Worm (Caenorhabditis elegans) whole organism, L1 larva: ENCODE results near the gene lpr-4.

Experiments used
- aly-2 ChIP-seq: fragments of 150-350 bp; optimal IDR thresholded peaks from 2 replicates; lab custom pipeline; 2014; ENCODE audit warnings: missing biosample characterization, missing genetic modification characterization
- ama-1 ChIP-seq: fragments of 150-350 bp; optimal IDR thresholded peaks from 2 replicates; lab custom pipeline; 2014
- ceh-8 ChIP-seq: fragments of 200-800 bp; sonication (Bioruptor generic); optimal IDR thresholded peaks from 2 replicates; lab custom pipeline; 2018; ENCODE audit warnings: mild to moderate bottlenecking, missing genetic modification characterization, moderate library complexity, missing compliant biosample characterization
- ceh-82 ChIP-seq, 3 experiments: fragments of 150-350 bp in 1 of 3; sonication (generic microtip) in 2 of 3; optimal IDR thresholded peaks; 2 replicates each; lab custom pipeline; 2014 to 2017; ENCODE audit warnings: missing biosample characterization in 3 of 3, missing genetic modification characterization in 3 of 3
- ceh-90 ChIP-seq: sonication (generic microtip); optimal IDR thresholded peaks from 2 replicates; lab custom pipeline; 2016; ENCODE audit warnings: missing genetic modification characterization, missing compliant biosample characterization
- dpl-1 ChIP-seq, 3 experiments: fragments of 150-350 bp in 2 of 3; sonication (generic microtip) in 1 of 3; optimal IDR thresholded peaks; 2 replicates each; lab custom pipeline; 2014 to 2017; ENCODE audit warnings: missing biosample characterization in 3 of 3, missing genetic modification characterization in 3 of 3, missing genetic modification reagents in 3 of 3
- efl-1 ChIP-seq, 4 experiments: fragments of 150-350 bp; optimal IDR thresholded peaks in 3 of 4; peaks in 1 of 4; 1 replicate in 1 of 4; 2 replicates in 3 of 4; lab custom pipeline; 2014; ENCODE audit warnings: missing biosample characterization in 2 of 4, missing genetic modification characterization in 2 of 4, missing genetic modification reagents in 2 of 4
- egl-13 ChIP-seq: sonication (generic microtip); optimal IDR thresholded peaks from 2 replicates; lab custom pipeline; 2016; ENCODE audit warnings: missing genotype, missing genetic modification reagents, missing genetic modification characterization, missing compliant biosample characterization
- egl-27 ChIP-seq, 2 experiments: fragments of 150-350 bp in 1 of 2; sonication (generic microtip); optimal IDR thresholded peaks; 3 replicates each; lab custom pipeline; 2017 to 2018; ENCODE audit warnings: missing biosample characterization in 2 of 2, missing genetic modification characterization in 2 of 2, missing genetic modification reagents in 2 of 2
- elt-2 ChIP-seq: sonication (generic microtip); optimal IDR thresholded peaks from 2 replicates; lab custom pipeline; 2016; ENCODE audit warnings: missing genetic modification characterization, mild to moderate bottlenecking, inconsistent platforms, missing compliant biosample characterization, missing genetic modification reagents
- fkh-10 ChIP-seq: sonication (generic microtip); optimal IDR thresholded peaks from 2 replicates; lab custom pipeline; 2017; ENCODE audit warnings: missing biosample characterization, missing genetic modification reagents, missing genetic modification characterization
- fkh-4 ChIP-seq: sonication (generic microtip); optimal IDR thresholded peaks from 2 replicates; lab custom pipeline; 2016; ENCODE audit warnings: missing compliant biosample characterization, missing genetic modification characterization, borderline replicate concordance
- grh-1 ChIP-seq: fragments of 200-800 bp; sonication (Bioruptor generic); IDR thresholded peaks from 2 replicates; pipeline ENCODE4 v1.3.6; 2022; ENCODE audit warnings: missing genetic modification reagents, missing genetic modification characterization, missing compliant biosample characterization
- hlh-17 ChIP-seq: fragments of 200-800 bp; sonication (Bioruptor generic); optimal IDR thresholded peaks from 2 replicates; lab custom pipeline; 2018; ENCODE audit warnings: missing genetic modification characterization, mild to moderate bottlenecking, missing compliant biosample characterization, moderate library complexity, borderline replicate concordance
- hlh-4 ChIP-seq: sonication (generic microtip); optimal IDR thresholded peaks from 2 replicates; lab custom pipeline; 2016; ENCODE audit warnings: mild to moderate bottlenecking, missing genetic modification characterization, missing compliant biosample characterization
- hpl-2 ChIP-seq: fragments of 150-350 bp; optimal IDR thresholded peaks from 2 replicates; lab custom pipeline; 2014; ENCODE audit warnings: missing biosample characterization, missing genetic modification reagents, missing genetic modification characterization
- irx-1 ChIP-seq: sonication (generic microtip); optimal IDR thresholded peaks from 2 replicates; lab custom pipeline; 2016; ENCODE audit warnings: missing genetic modification characterization, missing compliant biosample characterization
- isw-1 ChIP-seq: fragments of 200-800 bp; sonication (Bioruptor generic); IDR thresholded peaks from 2 replicates; pipeline ENCODE4 v1.3.6; 2022; ENCODE audit warnings: missing genetic modification characterization, missing compliant biosample characterization
- jun-1 ChIP-seq: fragments of 150-350 bp; optimal IDR thresholded peaks from 2 replicates; lab custom pipeline; 2014; ENCODE audit warnings: missing biosample characterization, missing genetic modification reagents, missing genetic modification characterization
- lin-15B ChIP-seq: fragments of 150-350 bp; sonication (generic microtip); optimal IDR thresholded peaks from 3 replicates; lab custom pipeline; 2014; ENCODE audit warnings: missing biosample characterization, missing genetic modification characterization
- lin-39 ChIP-seq: fragments of 150-350 bp; optimal IDR thresholded peaks from 2 replicates; lab custom pipeline; 2014; ENCODE audit warnings: missing biosample characterization, missing genetic modification reagents, missing genetic modification characterization
- mab-9 ChIP-seq: fragments of 200-800 bp; sonication (Bioruptor generic); IDR thresholded peaks from 2 replicates; pipeline ENCODE4 v1.3.6; 2022; ENCODE audit warnings: missing genetic modification reagents, missing genetic modification characterization, missing compliant biosample characterization
- mdl-1 ChIP-seq, 2 experiments: fragments of 150-350 bp; optimal IDR thresholded peaks; 2 replicates each; lab custom pipeline; 2014 to 2017; ENCODE audit warnings: missing biosample characterization in 2 of 2, missing genetic modification characterization in 2 of 2, inconsistent platforms in 1 of 2
- mef-2 ChIP-seq: fragments of 150-350 bp; optimal IDR thresholded peaks from 2 replicates; lab custom pipeline; 2014; ENCODE audit warnings: missing biosample characterization, missing genetic modification characterization
- mep-1 ChIP-seq: fragments of 150-350 bp; optimal IDR thresholded peaks from 2 replicates; lab custom pipeline; 2014; ENCODE audit warnings: missing biosample characterization, missing genetic modification characterization
- nhr-20 ChIP-seq: sonication (generic microtip); optimal IDR thresholded peaks from 2 replicates; lab custom pipeline; 2016; ENCODE audit warnings: mild to moderate bottlenecking, missing genetic modification characterization, missing compliant biosample characterization
- nhr-71 ChIP-seq: sonication (generic microtip); optimal IDR thresholded peaks from 2 replicates; lab custom pipeline; 2016; ENCODE audit warnings: mild to moderate bottlenecking, missing genetic modification characterization, moderate library complexity, missing compliant biosample characterization
- nhr-76 ChIP-seq: sonication (generic microtip); optimal IDR thresholded peaks from 2 replicates; lab custom pipeline; 2017; ENCODE audit warnings: missing biosample characterization, missing genetic modification characterization
- nhr-77 ChIP-seq: fragments of 150-350 bp; optimal IDR thresholded peaks from 2 replicates; lab custom pipeline; 2014; ENCODE audit warnings: missing biosample characterization, missing genetic modification characterization
- nhr-84 ChIP-seq: sonication (generic microtip); optimal IDR thresholded peaks from 2 replicates; lab custom pipeline; 2017; ENCODE audit warnings: missing biosample characterization, missing genetic modification characterization
- nhr-85 ChIP-seq: sonication (generic microtip); peaks from one replicate; lab custom pipeline; 2016; ENCODE audit warnings: missing genetic modification characterization, inconsistent platforms, missing compliant biosample characterization
- pag-3 ChIP-seq: sonication (generic microtip); optimal IDR thresholded peaks from 2 replicates; lab custom pipeline; 2017; ENCODE audit warnings: missing genetic modification characterization, mild to moderate bottlenecking, missing compliant biosample characterization, antibody characterized with exemption, borderline replicate concordance; ENCODE audit not compliant: insufficient read depth
- pqm-1 ChIP-seq: sonication (generic microtip); optimal IDR thresholded peaks from 3 replicates; lab custom pipeline; 2017; ENCODE audit warnings: missing biosample characterization, missing genetic modification characterization
- rnt-1 ChIP-seq: sonication (generic microtip); optimal IDR thresholded peaks from 2 replicates; lab custom pipeline; 2016; ENCODE audit warnings: mild to moderate bottlenecking, missing genetic modification characterization, moderate library complexity, missing compliant biosample characterization
- skn-1 ChIP-seq: fragments of 150-350 bp; optimal IDR thresholded peaks from 2 replicates; lab custom pipeline; 2014; ENCODE audit warnings: missing biosample characterization, missing genetic modification characterization
- snpc-4 ChIP-seq: fragments of 150-350 bp; optimal IDR thresholded peaks from 2 replicates; lab custom pipeline; 2014; ENCODE audit warnings: missing biosample characterization, missing genetic modification characterization
- snu-23 ChIP-seq: sonication (generic microtip); optimal IDR thresholded peaks from 2 replicates; lab custom pipeline; 2016; ENCODE audit warnings: missing genetic modification characterization, missing compliant biosample characterization
- sup-37 ChIP-seq: fragments of 200-800 bp; sonication (Bioruptor generic); optimal IDR thresholded peaks from 2 replicates; lab custom pipeline; 2018; ENCODE audit warnings: mild to moderate bottlenecking, missing genetic modification characterization, missing compliant biosample characterization
- tbx-2 ChIP-seq: sonication (generic microtip); optimal IDR thresholded peaks from 2 replicates; lab custom pipeline; 2016; ENCODE audit warnings: missing genetic modification characterization, missing compliant biosample characterization
- tlp-1 ChIP-seq: fragments of 150-350 bp; optimal IDR thresholded peaks from 2 replicates; lab custom pipeline; 2014; ENCODE audit warnings: missing biosample characterization, missing genetic modification characterization
- unc-130 ChIP-seq: fragments of 150-350 bp; optimal IDR thresholded peaks from 2 replicates; lab custom pipeline; 2017; ENCODE audit warnings: missing biosample characterization, missing genetic modification characterization, inconsistent platforms
- unc-30 ChIP-seq: sonication (generic microtip); optimal IDR thresholded peaks from 2 replicates; lab custom pipeline; 2017; ENCODE audit warnings: missing biosample characterization, missing genetic modification characterization
- unc-86 ChIP-seq: sonication (generic microtip); optimal IDR thresholded peaks from 2 replicates; lab custom pipeline; 2016; ENCODE audit warnings: missing genetic modification characterization, missing compliant biosample characterization
- unc-98 ChIP-seq: fragments of 200-800 bp; sonication (Bioruptor generic); IDR thresholded peaks from 2 replicates; pipeline ENCODE4 v1.3.6; 2022; ENCODE audit warnings: missing genetic modification characterization, missing compliant biosample characterization
- vab-15 ChIP-seq: sonication (generic microtip); optimal IDR thresholded peaks from 2 replicates; lab custom pipeline; 2017; ENCODE audit warnings: missing genotype, mild to moderate bottlenecking, missing genetic modification characterization, missing compliant biosample characterization
- zag-1 ChIP-seq: fragments of 150-350 bp; optimal IDR thresholded peaks from 2 replicates; lab custom pipeline; 2014; ENCODE audit warnings: missing biosample characterization, missing genetic modification characterization
- ztf-11 ChIP-seq, 2 experiments: sonication (generic microtip); optimal IDR thresholded peaks; 2 replicates each; lab custom pipeline; 2016 to 2017; ENCODE audit warnings: missing genetic modification characterization in 2 of 2, missing biosample characterization in 1 of 2, missing compliant biosample characterization in 1 of 2
- ztf-4 ChIP-seq: fragments of 150-350 bp; optimal IDR thresholded peaks from 2 replicates; lab custom pipeline; 2014; ENCODE audit warnings: missing biosample characterization, missing genetic modification characterization

Gene lpr-4

DNA sequence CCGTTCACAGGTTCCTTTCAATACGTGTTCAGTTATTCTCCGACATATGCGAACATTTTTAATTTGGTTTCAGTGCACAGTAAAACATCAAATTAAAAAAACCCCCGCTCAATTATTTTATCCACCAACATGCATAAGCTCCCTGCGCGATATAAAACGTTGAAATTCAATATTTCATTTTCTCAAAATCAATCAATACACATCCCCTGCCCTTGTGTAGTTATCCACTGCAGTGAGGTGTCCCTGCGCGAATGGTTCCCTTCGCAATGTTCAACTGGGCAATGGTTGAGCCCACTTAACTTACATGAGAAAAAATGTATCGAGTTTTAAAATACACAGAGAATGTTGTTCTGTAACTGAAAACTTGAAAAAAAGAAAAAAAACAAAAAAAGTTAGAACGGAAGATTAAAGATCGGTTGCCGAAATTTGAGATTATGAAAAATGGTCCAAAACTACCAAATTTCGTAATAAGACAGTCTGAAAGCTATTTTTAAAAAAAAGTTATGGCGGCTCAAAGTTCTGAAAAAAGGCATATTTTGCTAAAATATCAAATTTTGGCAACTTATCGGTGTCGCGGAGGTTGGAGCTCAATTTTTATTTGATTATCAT lies 29.2 kb downstream of the lpr-4 start (continued):
- TF ChIP-seq rnt-1 (tag; lab: Kevin White, UChicago) (peak; percentile 100), nhr-76 (tag; lab: Kevin White, UChicago) (peak; percentile 97), ama-1 (peak; percentile 57), mdl-1 (tag; optimal IDR thresholded peaks at IDR 0.05; lab: Kevin White, UChicago) (peak; percentile 59 to 95), ceh-82 (tag; optimal IDR thresholded peaks at IDR 0.05; lab: Kevin White, UChicago) (peak; percentile 99 to 100 (median 100)), sup-37 (GFP tag; lab: Kevin White, UChicago) (peak; percentile 97), nhr-20 (tag; lab: Kevin White, UChicago) (peak; percentile 99), ceh-90 (peak; percentile 61), unc-98 (GFP tag; lab: Robert Waterston, UW) (peak; percentile 97), mab-9 (GFP tag; lab: Robert Waterston, UW) (peak; percentile 99), unc-30 (tag; lab: Kevin White, UChicago) (peak; percentile 100), hlh-4 (peak; percentile 34), elt-2 (peak; percentile 96), hlh-17 (GFP tag; lab: Kevin White, UChicago) (no peak), tlp-1 (tag; lab: Kevin White, UChicago) (peak; percentile 77), dpl-1 (GFP tag; optimal IDR thresholded peaks at IDR 0.05; lab: Kevin White, UChicago) (peak; percentile 61 to 74 (median 63)), efl-1 (optimal IDR thresholded peaks at IDR 0.05; lab: Kevin White, UChicago) (peak; percentile 89 to 93), efl-1 (GFP tag; optimal IDR thresholded peaks at IDR 0.05 in 1 of 2; lab: Kevin White, UChicago) (peak; percentile 48 to 97), unc-130 (peak; percentile 91)

DNA sequence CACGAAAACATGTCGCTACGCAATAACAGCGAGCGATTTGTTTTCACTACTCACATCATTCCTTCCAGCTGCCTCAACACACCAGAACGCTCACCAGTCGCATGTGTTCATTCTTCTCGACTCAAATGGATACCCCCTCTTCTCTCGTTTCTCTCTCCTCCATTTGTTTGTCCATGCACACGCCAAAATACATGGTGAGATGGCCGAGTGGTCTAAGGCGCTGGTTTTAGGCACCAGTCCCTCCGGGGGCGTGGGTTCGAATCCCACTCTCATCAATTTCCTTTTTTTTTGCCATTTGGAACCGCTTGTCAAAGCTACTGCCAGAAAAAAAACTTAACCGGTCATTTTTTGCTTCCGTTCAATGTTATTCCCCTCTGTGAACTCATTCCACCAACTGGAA lies 30.6 kb downstream of the lpr-4 start:
- TF ChIP-seq egl-27 (tag; optimal IDR thresholded peaks at IDR 0.05; lab: Kevin White, UChicago): peak in 1 of 2 experiments; percentile 40
- TF ChIP-seq hlh-17 (GFP tag; lab: Kevin White, UChicago): no peak
- TF ChIP-seq mep-1 (tag; lab: Kevin White, UChicago): peak; percentile 55
- TF ChIP-seq snpc-4 (tag; lab: Kevin White, UChicago): no peak
- peak; percentile 27 for TF ChIP-seq irx-1 (tag; lab: Kevin White, UChicago)
- no peak for TF ChIP-seq aly-2 (tag; lab: Kevin White, UChicago)
- peak in 1 of 2 experiments; percentile 50 for TF ChIP-seq ztf-11 (tag; optimal IDR thresholded peaks at IDR 0.05; lab: Kevin White, UChicago)
- TF ChIP-seq hpl-2 (GFP tag; lab: Kevin White, UChicago): no peak
- peak; percentile 42; the same call in 1 of the 2 replicates for TF ChIP-seq isw-1
- no peak for TF ChIP-seq hlh-4
- TF ChIP-seq nhr-85 (tag; lab: Kevin White, UChicago): peak; percentile 80
- no peak for TF ChIP-seq zag-1 (tag; lab: Kevin White, UChicago)
- peak; percentile 66 for TF ChIP-seq rnt-1 (tag; lab: Kevin White, UChicago)
- TF ChIP-seq skn-1: peak; percentile 52
- TF ChIP-seq nhr-84 (tag; lab: Kevin White, UChicago): no peak
- TF ChIP-seq ceh-8: no peak
- TF ChIP-seq tbx-2: peak; percentile 65
- TF ChIP-seq fkh-4 (tag; lab: Kevin White, UChicago): no peak
- TF ChIP-seq nhr-77 (tag; lab: Kevin White, UChicago): peak; percentile 40
- no peak for TF ChIP-seq ztf-4
- no peak for TF ChIP-seq lin-15B (tag; lab: Kevin White, UChicago)
- no peak for TF ChIP-seq elt-2
- TF ChIP-seq mef-2 (tag; lab: Kevin White, UChicago): no peak
- peak; percentile 65 for TF ChIP-seq fkh-10 (GFP tag; lab: Kevin White, UChicago)
- TF ChIP-seq vab-15: no peak
- no peak for TF ChIP-seq pqm-1 (tag; lab: Kevin White, UChicago)
- peak; percentile 45 for TF ChIP-seq egl-13
- peak; percentile 83 for TF ChIP-seq snu-23
- peak; percentile 56 to 78 (median 62) for TF ChIP-seq ceh-82 (tag; optimal IDR thresholded peaks at IDR 0.05; lab: Kevin White, UChicago)
- TF ChIP-seq unc-86 (tag; lab: Kevin White, UChicago): peak; percentile 36
- TF ChIP-seq grh-1 (GFP tag; lab: Robert Waterston, UW): peak; percentile 47; the same call in 1 of the 2 replicates
- no peak for TF ChIP-seq nhr-76 (tag; lab: Kevin White, UChicago)
- peak; percentile 68 for TF ChIP-seq jun-1 (tag; lab: Kevin White, UChicago)
- TF ChIP-seq lin-39 (tag; lab: Kevin White, UChicago): no peak
- TF ChIP-seq mdl-1 (tag; optimal IDR thresholded peaks at IDR 0.05; lab: Kevin White, UChicago): peak in 1 of 2 experiments; percentile 38
- no peak for TF ChIP-seq pag-3
- peak; percentile 12 to 13 for TF ChIP-seq efl-1 (optimal IDR thresholded peaks at IDR 0.05; lab: Kevin White, UChicago)
- peak in 1 of 2 experiments; percentile 93 for TF ChIP-seq efl-1 (GFP tag; optimal IDR thresholded peaks at IDR 0.05 in 1 of 2; lab: Kevin White, UChicago)
- TF ChIP-seq nhr-71 (tag; lab: Kevin White, UChicago): peak; percentile 72
